Worm (Caenorhabditis elegans): ENCODE results near the gene glb-34.

Gene glb-34

ce11 chrIV:14572607-14573006 lies at the start of gene glb-34:
TSS of gene glb-34 (minus strand) at chrIV:14572707.
- no peak for TF ChIP-seq vab-15 (tag; optimal IDR thresholded peaks at IDR 0.05)
- TF ChIP-seq unc-98 (GFP tag; IDR thresholded peaks at IDR 0.05) = no peak
- TF ChIP-seq nhr-20 (tag; optimal IDR thresholded peaks at IDR 0.05) = no peak
- TF ChIP-seq irx-1 (tag; optimal IDR thresholded peaks at IDR 0.05) = no peak
- no peak for TF ChIP-seq tlp-1 (tag; optimal IDR thresholded peaks at IDR 0.05)

DNA sequence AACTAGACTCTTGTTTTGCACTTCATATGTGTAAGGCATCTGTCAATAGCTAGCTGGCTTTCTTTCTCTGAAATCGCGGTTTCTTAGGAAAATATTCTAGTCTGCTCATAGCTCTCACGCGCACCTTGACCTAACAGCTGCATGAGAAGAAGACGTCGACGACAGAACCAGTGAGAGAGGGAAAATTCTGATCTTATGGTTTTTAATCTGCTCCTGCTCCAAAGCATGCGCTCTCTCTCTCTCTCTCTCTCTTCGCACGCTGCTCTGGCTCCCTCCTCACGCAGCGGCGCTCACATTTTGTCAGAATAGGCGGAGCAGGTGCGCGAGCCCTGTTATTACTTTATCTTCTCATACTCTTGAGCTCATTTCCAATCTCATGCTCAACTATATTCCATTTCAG lies 49.6 kb upstream of the glb-34 start:
- no peak for TF ChIP-seq F16B12.6 (tag; optimal IDR thresholded peaks at IDR 0.05)
- TF ChIP-seq elt-2 (tag; optimal IDR thresholded peaks at IDR 0.05) = no peak
- TF ChIP-seq elt-3 (tag; optimal IDR thresholded peaks at IDR 0.05) = no peak
- TF ChIP-seq ama-1 (optimal IDR thresholded peaks at IDR 0.05) = no peak
- no peak for TF ChIP-seq egl-27 (tag; optimal IDR thresholded peaks at IDR 0.05)
- peak; percentile 94 for TF ChIP-seq nhr-20 (tag; optimal IDR thresholded peaks at IDR 0.05)
- no peak for TF ChIP-seq fkh-4 (tag; optimal IDR thresholded peaks at IDR 0.05; ENCODE audit: borderline replicate concordance)
- no peak for TF ChIP-seq mdl-1 (tag; optimal IDR thresholded peaks at IDR 0.05)
- TF ChIP-seq mab-9 (GFP tag; IDR thresholded peaks at IDR 0.05) = no peak
- TF ChIP-seq unc-86 (tag; optimal IDR thresholded peaks at IDR 0.05) = peak; percentile 44
- no peak for TF ChIP-seq rnt-1 (tag; optimal IDR thresholded peaks at IDR 0.05)
- TF ChIP-seq sup-37 (GFP tag; optimal IDR thresholded peaks at IDR 0.05) = no peak
- no peak for TF ChIP-seq fos-1 (tag; optimal IDR thresholded peaks at IDR 0.05)
- peak; percentile 54 for TF ChIP-seq fkh-10 (GFP tag; optimal IDR thresholded peaks at IDR 0.05)
- TF ChIP-seq unc-62 (GFP tag; optimal IDR thresholded peaks at IDR 0.05) = no peak
- TF ChIP-seq ceh-8 (GFP tag; optimal IDR thresholded peaks at IDR 0.05) = no peak
- peak; percentile 67 for TF ChIP-seq lin-14 (GFP tag; optimal IDR thresholded peaks at IDR 0.05)
- no peak for TF ChIP-seq irx-1 (tag; optimal IDR thresholded peaks at IDR 0.05)
- no peak for TF ChIP-seq vab-15 (tag; optimal IDR thresholded peaks at IDR 0.05)
- no peak for TF ChIP-seq nhr-85 (tag)
- TF ChIP-seq hpl-2 (GFP tag; optimal IDR thresholded peaks at IDR 0.05) = no peak
- TF ChIP-seq zag-1 (tag; optimal IDR thresholded peaks at IDR 0.05) = no peak
- peak; percentile 61 for TF ChIP-seq egl-13 (tag; optimal IDR thresholded peaks at IDR 0.05)
- no peak for TF ChIP-seq efl-3 (GFP tag; optimal IDR thresholded peaks at IDR 0.05)
- TF ChIP-seq fkh-8 (tag; optimal IDR thresholded peaks at IDR 0.05) = peak; percentile 94
- peak; percentile 88 for TF ChIP-seq hlh-4 (tag; optimal IDR thresholded peaks at IDR 0.05)
- peak; percentile 63 for TF ChIP-seq dsc-1 (tag; optimal IDR thresholded peaks at IDR 0.05)
- TF ChIP-seq snu-23 (GFP tag; optimal IDR thresholded peaks at IDR 0.05) = peak; percentile 35
- TF ChIP-seq blmp-1 (tag; optimal IDR thresholded peaks at IDR 0.05) = no peak
- no peak for TF ChIP-seq sptf-1 (tag; optimal IDR thresholded peaks at IDR 0.05)
- TF ChIP-seq lir-3 (tag; optimal IDR thresholded peaks at IDR 0.05; ENCODE audit: poor library complexity) = no peak
- peak; percentile 34 for TF ChIP-seq tbx-2 (tag; optimal IDR thresholded peaks at IDR 0.05)
- peak; percentile 14 for TF ChIP-seq xbp-1 (tag; optimal IDR thresholded peaks at IDR 0.05)
- no peak for TF ChIP-seq isw-1 (GFP tag; IDR thresholded peaks at IDR 0.05)
- peak; percentile 75 for TF ChIP-seq nhr-47 (tag; optimal IDR thresholded peaks at IDR 0.05)
- no peak for TF ChIP-seq nhr-90 (tag; optimal IDR thresholded peaks at IDR 0.05; ENCODE audit: poor library complexity)
- TF ChIP-seq lin-39 (tag; optimal IDR thresholded peaks at IDR 0.05) = no peak
- no peak for TF ChIP-seq C04F5.9 (tag; optimal IDR thresholded peaks at IDR 0.05)
- TF ChIP-seq C34B4.2 (tag; optimal IDR thresholded peaks at IDR 0.05) = no peak
- TF ChIP-seq dpl-1 (GFP tag; optimal IDR thresholded peaks at IDR 0.05) = no peak
- no peak for TF ChIP-seq ces-1 (GFP tag; optimal IDR thresholded peaks at IDR 0.05)
- TF ChIP-seq unc-98 (GFP tag; IDR thresholded peaks at IDR 0.05) = no peak
- TF ChIP-seq aly-2 (tag; optimal IDR thresholded peaks at IDR 0.05) = no peak
- no peak for TF ChIP-seq nhr-237 (tag; optimal IDR thresholded peaks at IDR 0.05)
- TF ChIP-seq pag-3 (tag; optimal IDR thresholded peaks at IDR 0.05; ENCODE audit: borderline replicate concordance, insufficient read depth) = no peak
- TF ChIP-seq grh-1 (GFP tag; IDR thresholded peaks at IDR 0.05) = no peak
- peak; percentile 29 to 31 for TF ChIP-seq lsy-2 (tag; optimal IDR thresholded peaks at IDR 0.05)
- no peak for TF ChIP-seq nhr-12 (tag; optimal IDR thresholded peaks at IDR 0.05)
- TF ChIP-seq ztf-11 (tag; optimal IDR thresholded peaks at IDR 0.05) = no peak
- no peak for TF ChIP-seq lin-15B (tag; optimal IDR thresholded peaks at IDR 0.05)

Data from whole organism, L1 larva.